Worm (Caenorhabditis elegans) whole organism, L4 larva: ENCODE data around the gene tre-3.

ENCODE experiments used
- F10B5.3 ChIP-seq: sonication (generic microtip); optimal IDR thresholded peaks from 2 replicates; lab custom pipeline; 2016; ENCODE audit warnings: mild to moderate bottlenecking, missing genetic modification characterization, missing compliant biosample characterization
- F26F4.8 ChIP-seq: fragments of 200-800 bp; sonication (Bioruptor generic); conservative IDR thresholded peaks from 2 replicates; pipeline ENCODE4 v1.3.6; 2022; ENCODE audit warnings: missing genetic modification characterization, missing compliant biosample characterization
- T20F7.1 ChIP-seq: fragments of 200-800 bp; sonication (Bioruptor generic); optimal IDR thresholded peaks from 2 replicates; lab custom pipeline; 2018; ENCODE audit warnings: mild to moderate bottlenecking, missing genetic modification characterization, missing compliant biosample characterization
- T26A8.4 ChIP-seq: fragments of 200-800 bp; sonication (Bioruptor generic); IDR thresholded peaks from 2 replicates; pipeline ENCODE4 v1.3.6; 2022; ENCODE audit warnings: missing genetic modification characterization, missing compliant biosample characterization
- Y105C5A.15 ChIP-seq: fragments of 200-800 bp; sonication (Bioruptor generic); IDR thresholded peaks from 2 replicates; pipeline ENCODE4 v1.3.6; 2022; ENCODE audit warnings: missing genetic modification characterization, missing compliant biosample characterization
- Y48G9A.11 ChIP-seq: fragments of 200-800 bp; sonication (Bioruptor generic); IDR thresholded peaks from 2 replicates; pipeline ENCODE4 v1.3.6; 2022; ENCODE audit warnings: missing genetic modification reagents, missing genetic modification characterization, missing compliant biosample characterization
- Y75B8A.6 ChIP-seq: fragments of 200-800 bp; sonication (Bioruptor generic); IDR thresholded peaks from 2 replicates; pipeline ENCODE4 v1.3.6; 2022; ENCODE audit warnings: missing genetic modification reagents, missing genetic modification characterization, missing compliant biosample characterization
- aha-1 ChIP-seq: fragments of 150-350 bp; peaks from one replicate; lab custom pipeline; 2014; ENCODE audit warnings: missing biosample characterization, missing genetic modification characterization
- arid-1 ChIP-seq: fragments of 200-800 bp; sonication (Bioruptor generic); conservative IDR thresholded peaks from 2 replicates; pipeline ENCODE4 v1.3.6; 2022; ENCODE audit warnings: missing genetic modification reagents, missing genetic modification characterization, missing compliant biosample characterization
- ceh-20 ChIP-seq: fragments of 200-800 bp; sonication (Bioruptor generic); IDR thresholded peaks from 2 replicates; pipeline ENCODE4 v1.3.6; 2022; ENCODE audit warnings: missing genetic modification reagents, missing genetic modification characterization, missing compliant biosample characterization
- ceh-32 ChIP-seq: sonication (generic microtip); optimal IDR thresholded peaks from 2 replicates; lab custom pipeline; 2016; ENCODE audit warnings: mild to moderate bottlenecking, missing genetic modification characterization, missing compliant biosample characterization; ENCODE audit not compliant: poor library complexity
- ceh-82 ChIP-seq: sonication (generic microtip); optimal IDR thresholded peaks from 2 replicates; lab custom pipeline; 2017; ENCODE audit warnings: missing biosample characterization, missing genetic modification characterization
- ctbp-1 ChIP-seq: fragments of 200-800 bp; sonication (Bioruptor generic); IDR thresholded peaks from 2 replicates; pipeline ENCODE4 v1.3.6; 2022; ENCODE audit warnings: missing genetic modification reagents, missing genetic modification characterization, missing compliant biosample characterization
- daf-19 ChIP-seq: fragments of 200-800 bp; sonication (Bioruptor generic); conservative IDR thresholded peaks from 2 replicates; pipeline ENCODE4 v1.3.6; 2022; ENCODE audit warnings: missing genetic modification characterization, missing compliant biosample characterization
- daf-8 ChIP-seq: fragments of 200-800 bp; sonication (Bioruptor generic); IDR thresholded peaks from 2 replicates; pipeline ENCODE4 v1.3.6; 2022; ENCODE audit warnings: missing genetic modification characterization, missing compliant biosample characterization
- dmd-8 ChIP-seq: fragments of 200-800 bp; sonication (Bioruptor generic); IDR thresholded peaks from 2 replicates; pipeline ENCODE4 v1.3.6; 2022; ENCODE audit warnings: missing genetic modification characterization, missing compliant biosample characterization
- dmd-9 ChIP-seq: fragments of 200-800 bp; sonication (Bioruptor generic); IDR thresholded peaks from 2 replicates; pipeline ENCODE4 v1.3.6; 2022; ENCODE audit warnings: missing genetic modification reagents, missing genetic modification characterization, missing compliant biosample characterization
- dpl-1 ChIP-seq: fragments of 150-350 bp; optimal IDR thresholded peaks from 2 replicates; lab custom pipeline; 2014; ENCODE audit warnings: missing biosample characterization, missing genetic modification reagents, missing genetic modification characterization
- duxl-1 ChIP-seq: sonication (generic microtip); optimal IDR thresholded peaks from 2 replicates; lab custom pipeline; 2016; ENCODE audit warnings: mild to moderate bottlenecking, missing genetic modification characterization, moderate library complexity, missing compliant biosample characterization; ENCODE audit not compliant: poor library complexity
- egl-27 ChIP-seq: sonication (generic microtip); optimal IDR thresholded peaks from 3 replicates; lab custom pipeline; 2017; ENCODE audit warnings: missing biosample characterization, missing genetic modification reagents, missing genetic modification characterization
- gei-8 ChIP-seq: fragments of 200-800 bp; sonication (Bioruptor generic); optimal IDR thresholded peaks from 2 replicates; lab custom pipeline; 2018; ENCODE audit warnings: mild to moderate bottlenecking, missing genetic modification characterization, missing compliant biosample characterization
- hlh-11 ChIP-seq: fragments of 200-800 bp; sonication (Bioruptor generic); optimal IDR thresholded peaks from 2 replicates; lab custom pipeline; 2018; ENCODE audit warnings: mild to moderate bottlenecking, missing genetic modification characterization, missing compliant biosample characterization
- hlh-30 ChIP-seq: sonication (generic microtip); optimal IDR thresholded peaks from 2 replicates; lab custom pipeline; 2017; ENCODE audit warnings: antibody characterized with exemption, mild to moderate bottlenecking, missing genetic modification characterization, missing compliant biosample characterization; ENCODE audit not compliant: insufficient read depth
- hmg-1.1 ChIP-seq: fragments of 200-800 bp; sonication (Bioruptor generic); IDR thresholded peaks from 2 replicates; pipeline ENCODE4 v1.3.6; 2022; ENCODE audit warnings: missing genetic modification reagents, missing genetic modification characterization, missing compliant biosample characterization
- jun-1 ChIP-seq: fragments of 150-350 bp; optimal IDR thresholded peaks from 2 replicates; lab custom pipeline; 2014; ENCODE audit warnings: missing biosample characterization, missing genetic modification reagents, missing genetic modification characterization
- lin-13 ChIP-seq: fragments of 150-350 bp; optimal IDR thresholded peaks from 2 replicates; lab custom pipeline; 2014; ENCODE audit warnings: missing biosample characterization, missing genetic modification reagents, missing genetic modification characterization
- madf-5 ChIP-seq, 2 experiments: fragments of 200-800 bp; sonication (Bioruptor generic); IDR thresholded peaks; 2 replicates each; pipeline ENCODE4 v1.3.6; 2022; ENCODE audit warnings: missing compliant biosample characterization in 2 of 2, missing genetic modification characterization in 2 of 2
- mdl-1 ChIP-seq, 2 experiments: fragments of 150-350 bp in 1 of 2; sonication (generic microtip) in 1 of 2; optimal IDR thresholded peaks; 2 replicates each; lab custom pipeline; 2014 to 2017; ENCODE audit warnings: missing biosample characterization in 2 of 2, missing genetic modification characterization in 2 of 2
- mep-1 ChIP-seq: fragments of 150-350 bp; sonication (generic microtip); optimal IDR thresholded peaks from 3 replicates; lab custom pipeline; 2014; ENCODE audit warnings: missing biosample characterization, missing genetic modification characterization
- mxl-3 ChIP-seq: fragments of 200-800 bp; sonication (Bioruptor generic); optimal IDR thresholded peaks from 2 replicates; lab custom pipeline; 2018; ENCODE audit warnings: mild to moderate bottlenecking, missing genetic modification characterization, missing compliant biosample characterization
- nhr-102 ChIP-seq: sonication (generic microtip); optimal IDR thresholded peaks from 2 replicates; lab custom pipeline; 2016; ENCODE audit warnings: mild to moderate bottlenecking, missing genetic modification characterization, moderate library complexity, missing compliant biosample characterization
- nhr-11 ChIP-seq: fragments of 150-350 bp; optimal IDR thresholded peaks from 2 replicates; lab custom pipeline; 2014; ENCODE audit warnings: missing biosample characterization, missing genetic modification characterization
- nhr-28 ChIP-seq: fragments of 150-350 bp; optimal IDR thresholded peaks from 2 replicates; lab custom pipeline; 2014; ENCODE audit warnings: missing biosample characterization, missing genetic modification characterization
- nhr-6 ChIP-seq: fragments of 150-350 bp; optimal IDR thresholded peaks from 2 replicates; lab custom pipeline; 2014; ENCODE audit warnings: missing biosample characterization, missing genetic modification characterization
- nhr-77 ChIP-seq: fragments of 150-350 bp; optimal IDR thresholded peaks from 2 replicates; lab custom pipeline; 2014; ENCODE audit warnings: missing biosample characterization, missing genetic modification characterization
- saeg-2 ChIP-seq: fragments of 200-800 bp; sonication (Bioruptor generic); IDR thresholded peaks from 2 replicates; pipeline ENCODE4 v1.3.6; 2022; ENCODE audit warnings: missing genetic modification reagents, missing genetic modification characterization, missing compliant biosample characterization
- snpc-1.2 ChIP-seq: fragments of 200-800 bp; sonication (Bioruptor generic); IDR thresholded peaks from 2 replicates; pipeline ENCODE4 v1.3.6; 2022; ENCODE audit warnings: missing genetic modification reagents, missing genetic modification characterization, missing compliant biosample characterization
- spr-1 ChIP-seq: sonication (generic microtip); optimal IDR thresholded peaks from 2 replicates; lab custom pipeline; 2016; ENCODE audit warnings: mild to moderate bottlenecking, missing genetic modification characterization, missing compliant biosample characterization
- tag-97 ChIP-seq: fragments of 200-800 bp; sonication (Bioruptor generic); IDR thresholded peaks from 2 replicates; pipeline ENCODE4 v1.3.6; 2022; ENCODE audit warnings: missing genetic modification characterization, missing compliant biosample characterization
- unc-39 ChIP-seq: sonication (generic microtip); optimal IDR thresholded peaks from 2 replicates; lab custom pipeline; 2017; ENCODE audit warnings: missing biosample characterization, missing genetic modification characterization
- unc-62 ChIP-seq, 3 experiments: fragments of 150-350 bp in 1 of 3; sonication (generic microtip); optimal IDR thresholded peaks in 2 of 3; peaks in 1 of 3; 1 replicate in 1 of 3; 2 replicates in 2 of 3; lab custom pipeline; 2014 to 2017; ENCODE audit warnings: missing biosample characterization in 3 of 3, missing genetic modification characterization in 3 of 3, missing genetic modification reagents in 3 of 3, missing genotype in 1 of 3
- zfp-2 ChIP-seq: sonication (generic microtip); optimal IDR thresholded peaks from 2 replicates; lab custom pipeline; 2016; ENCODE audit warnings: mild to moderate bottlenecking, missing genetic modification characterization, missing compliant biosample characterization

The tre-3 gene

DNA sequence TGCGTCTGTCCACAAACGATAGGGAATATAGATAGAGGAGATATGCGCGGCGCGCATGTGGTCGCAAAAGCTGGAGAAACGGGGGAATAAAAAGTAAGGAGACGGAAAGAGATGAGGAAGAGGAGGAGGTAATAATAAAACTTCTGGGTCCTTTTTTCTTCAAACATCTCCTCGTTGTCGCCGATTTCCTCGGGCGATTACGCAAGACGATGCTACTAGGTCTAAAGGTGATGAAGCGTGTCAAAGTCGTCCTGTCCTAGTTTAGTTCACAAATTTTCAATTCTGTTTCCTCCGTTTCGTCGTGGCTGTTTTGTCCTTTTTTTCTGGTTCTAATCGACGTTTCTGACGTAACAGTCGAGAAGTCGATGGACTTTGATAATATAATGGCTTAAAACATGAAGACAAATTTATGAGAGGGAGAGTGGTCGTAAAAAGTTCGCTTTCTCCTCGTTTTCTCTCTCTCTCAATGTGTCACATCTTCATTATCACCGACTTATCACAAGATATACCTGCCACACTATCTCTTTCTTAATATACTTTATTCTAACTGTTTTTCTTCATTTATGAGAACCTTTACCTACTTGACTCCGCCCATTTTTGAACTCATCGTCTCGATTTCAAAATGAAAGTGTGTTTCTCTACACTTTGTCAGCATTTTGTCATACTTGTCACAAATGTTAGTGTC is 35.0 kb downstream of the tre-3 start:
- no peak for TF ChIP-seq jun-1
- TF ChIP-seq unc-62 (GFP tag; optimal IDR thresholded peaks at IDR 0.05 in 1 of 2; lab: Kevin White, UChicago), result peak in 1 of 2 experiments; percentile 93
- no peak for TF ChIP-seq unc-62 (tag; optimal IDR thresholded peaks at IDR 0.05; lab: Kevin White, UChicago)
- TF ChIP-seq daf-8 (GFP tag; lab: Robert Waterston, UW), result no peak
- TF ChIP-seq nhr-28, result peak; percentile 22
- peak; percentile 85 for TF ChIP-seq aha-1 (tag; lab: Kevin White, UChicago)
- TF ChIP-seq mxl-3 (GFP tag; lab: Kevin White, UChicago), result peak; percentile 65
- no peak; the same call in 1 of the 2 replicates for TF ChIP-seq T26A8.4 (GFP tag; lab: Robert Waterston, UW)
- TF ChIP-seq mdl-1 (tag; optimal IDR thresholded peaks at IDR 0.05; lab: Kevin White, UChicago), result peak in 1 of 2 experiments; percentile 46
- TF ChIP-seq mep-1, result peak; percentile 0
- TF ChIP-seq hlh-30 (tag; lab: Kevin White, UChicago), result peak; percentile 37
- TF ChIP-seq hlh-11 (tag; lab: Kevin White, UChicago), result peak; percentile 8
- TF ChIP-seq Y48G9A.11 (GFP tag; lab: Robert Waterston, UW), result no peak

DNA sequence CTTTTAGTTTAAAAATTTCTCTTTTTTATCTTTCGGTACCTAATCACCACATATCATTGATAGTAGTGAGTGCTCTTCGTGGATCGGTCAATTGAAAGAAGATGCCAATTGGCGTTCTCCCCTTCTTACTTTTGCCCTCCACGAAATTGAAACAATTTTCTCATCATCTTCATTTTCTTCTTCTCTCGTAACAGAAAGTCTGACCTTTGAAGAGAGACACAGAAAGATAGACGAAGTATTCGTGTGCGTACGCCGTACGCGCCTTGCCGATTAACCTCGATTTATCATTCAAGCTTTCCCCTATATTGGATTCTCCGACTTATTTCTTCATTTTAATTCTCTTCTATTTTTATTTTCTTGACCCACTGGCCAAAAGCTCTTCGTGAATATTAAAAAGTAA is 38.2 kb downstream of the tre-3 start:
- no peak for TF ChIP-seq F26F4.8 (GFP tag; lab: Robert Waterston, UW)
- no peak for TF ChIP-seq saeg-2
- no peak for TF ChIP-seq unc-39 (tag; lab: Kevin White, UChicago)
- no peak for TF ChIP-seq ceh-82 (tag; lab: Kevin White, UChicago)
- TF ChIP-seq nhr-102 (tag; lab: Kevin White, UChicago), result no peak
- no peak for TF ChIP-seq snpc-1.2 (GFP tag; lab: Robert Waterston, UW)
- TF ChIP-seq spr-1, result no peak
- TF ChIP-seq ctbp-1 (GFP tag; lab: Robert Waterston, UW), result no peak
- peak in 1 of 2 experiments; percentile 61 for TF ChIP-seq unc-62 (GFP tag; optimal IDR thresholded peaks at IDR 0.05 in 1 of 2; lab: Kevin White, UChicago)
- no peak for TF ChIP-seq unc-62 (tag; optimal IDR thresholded peaks at IDR 0.05; lab: Kevin White, UChicago)
- no peak for TF ChIP-seq lin-13
- TF ChIP-seq mep-1, result no peak
- no peak for TF ChIP-seq nhr-77 (tag; lab: Kevin White, UChicago)
- no peak for TF ChIP-seq arid-1 (GFP tag; lab: Robert Waterston, UW)
- TF ChIP-seq T20F7.1, result no peak
- TF ChIP-seq dmd-8, result no peak
- peak; percentile 91 for TF ChIP-seq aha-1 (tag; lab: Kevin White, UChicago)
- no peak for TF ChIP-seq Y105C5A.15 (GFP tag; lab: Robert Waterston, UW)
- TF ChIP-seq ceh-32 (tag; lab: Kevin White, UChicago), result no peak
- TF ChIP-seq nhr-11 (tag; lab: Kevin White, UChicago), result no peak
- peak; percentile 10 for TF ChIP-seq nhr-28
- TF ChIP-seq Y75B8A.6, result no peak
- TF ChIP-seq daf-19 (GFP tag; lab: Robert Waterston, UW), result no peak
- no peak for TF ChIP-seq ceh-20
- no peak for TF ChIP-seq nhr-6 (tag; lab: Kevin White, UChicago)
- no peak for TF ChIP-seq F10B5.3 (tag; lab: Kevin White, UChicago)
- 0 out of 2 replicates have a peak, but pooled peaks have one; percentile 10 for TF ChIP-seq hmg-1.1 (GFP tag; lab: Robert Waterston, UW)
- no peak for TF ChIP-seq mdl-1 (tag; optimal IDR thresholded peaks at IDR 0.05; lab: Kevin White, UChicago)
- no peak for TF ChIP-seq zfp-2 (tag; lab: Kevin White, UChicago)
- no peak for TF ChIP-seq tag-97 (GFP tag; lab: Robert Waterston, UW)
- no peak for TF ChIP-seq gei-8 (GFP tag; lab: Kevin White, UChicago)
- no peak for TF ChIP-seq egl-27
- no peak for TF ChIP-seq dpl-1 (GFP tag; lab: Kevin White, UChicago)
- TF ChIP-seq dmd-9 (GFP tag; lab: Robert Waterston, UW), result no peak
- no peak for TF ChIP-seq madf-5 (GFP tag; IDR thresholded peaks at IDR 0.05; lab: Robert Waterston, UW)
- no peak for TF ChIP-seq Y48G9A.11 (GFP tag; lab: Robert Waterston, UW)
- TF ChIP-seq duxl-1, result no peak
